Worm (Caenorhabditis elegans): ENCODE data around the gene T18D3.6.

T18D3.6 gene

DNA sequence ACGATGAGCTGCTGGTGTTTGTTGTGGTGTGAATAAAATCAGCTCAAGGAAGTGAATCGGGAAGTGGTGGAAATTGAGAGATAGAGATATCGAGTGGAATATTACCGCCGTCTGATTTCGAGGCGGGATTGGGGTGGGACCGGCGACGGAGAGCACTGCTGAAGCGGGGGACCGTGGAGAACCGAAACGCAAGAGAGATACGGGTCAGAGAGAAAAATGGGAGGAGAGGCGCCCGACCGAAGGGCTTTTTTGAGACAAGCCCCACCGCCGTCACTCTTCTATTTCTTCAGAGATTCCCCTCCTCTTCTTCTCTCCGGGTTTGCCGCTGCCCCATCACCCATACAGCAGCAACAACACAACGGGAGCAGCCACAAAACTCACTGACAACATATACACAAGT is 43.7 kb upstream of the T18D3.6 start:
- TF ChIP-seq zfh-2 (GFP tag; conservative IDR thresholded peaks at IDR 0.05): peak; percentile 81
- TF ChIP-seq F57A8.1 (GFP tag; optimal IDR thresholded peaks at IDR 0.05): no peak
- peak; percentile 53; the same call in 1 of the 2 replicates for TF ChIP-seq egrh-3 (GFP tag; IDR thresholded peaks at IDR 0.05)
- TF ChIP-seq him-1 (tag; optimal IDR thresholded peaks at IDR 0.05): no peak

DNA sequence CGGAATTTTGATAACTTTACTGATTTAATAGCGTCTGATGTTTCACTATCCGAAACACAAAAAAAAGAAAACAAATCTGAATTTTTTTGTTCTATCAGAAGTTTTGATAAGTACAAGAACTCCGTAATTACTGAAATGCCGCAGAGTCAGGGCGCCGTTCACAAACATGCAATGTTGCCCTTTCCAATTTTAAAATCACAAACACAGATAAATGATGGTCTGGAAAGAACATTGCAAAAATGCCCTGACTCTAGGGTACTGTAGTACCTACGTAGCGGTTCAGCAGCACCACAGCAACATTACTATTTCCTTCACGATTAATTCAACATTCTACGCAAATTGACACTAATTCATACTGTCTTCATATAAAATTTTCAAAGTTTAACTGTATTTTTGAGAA is 43.1 kb upstream of the T18D3.6 start:
- TF ChIP-seq madf-3 (GFP tag; IDR thresholded peaks at IDR 0.05) (no peak), F23B12.7 (tag; optimal IDR thresholded peaks at IDR 0.05; ENCODE audit: insufficient read depth) (no peak)

- TF ChIP-seq T26A5.8 (tag; optimal IDR thresholded peaks at IDR 0.05) (no peak), zfh-2 (GFP tag; conservative IDR thresholded peaks at IDR 0.05) (peak; percentile 69)
Measured at ce11 chrX:12407297-12407696, 42.4 kb upstream of the T18D3.6 start.

DNA sequence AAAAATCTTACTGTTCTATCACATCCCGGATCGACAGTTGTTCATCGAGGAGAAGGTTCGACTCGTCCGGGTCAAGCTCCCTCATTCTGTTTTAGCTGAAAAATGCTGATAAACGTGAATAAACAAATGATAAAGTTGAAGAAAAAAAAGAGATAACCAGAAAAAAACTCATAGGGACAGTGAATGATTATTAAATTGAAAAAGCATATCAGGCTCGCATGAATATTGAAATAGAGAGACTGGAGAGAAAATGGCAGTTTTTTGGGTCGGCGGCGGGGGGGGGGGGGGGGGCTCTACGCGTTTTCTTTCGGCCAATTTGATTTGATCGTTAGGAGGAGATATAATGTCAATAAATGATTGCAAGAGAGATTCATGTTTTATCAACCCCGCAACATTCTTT is 35.8 kb upstream of the T18D3.6 start, which contains the start of gene lin-2:
lin-2 (minus strand) TSS at position 101 of the 400 bp plus-strand sequence.
- no peak for TF ChIP-seq ceh-91 (GFP tag; IDR thresholded peaks at IDR 0.05)
- no peak for TF ChIP-seq mxl-1 (tag; optimal IDR thresholded peaks at IDR 0.05)
- TF ChIP-seq hmg-1.2 (GFP tag; IDR thresholded peaks at IDR 0.05): no peak
- no peak for TF ChIP-seq B0336.3 (GFP tag; IDR thresholded peaks at IDR 0.05)
- no peak for TF ChIP-seq Y53F4B.3 (GFP tag; IDR thresholded peaks at IDR 0.05)
- no peak for TF ChIP-seq snpc-4 (GFP tag; optimal IDR thresholded peaks at IDR 0.05)
- no peak for TF ChIP-seq snpc-4 (tag; optimal IDR thresholded peaks at IDR 0.05)
- no peak for TF ChIP-seq egrh-3 (GFP tag; IDR thresholded peaks at IDR 0.05)
- TF ChIP-seq nfya-1 (tag; optimal IDR thresholded peaks at IDR 0.05; ENCODE audit: borderline replicate concordance, insufficient read depth): no peak
- no peak for TF ChIP-seq C17E4.6 (GFP tag; IDR thresholded peaks at IDR 0.05)
- no peak for TF ChIP-seq akir-1 (GFP tag; optimal IDR thresholded peaks at IDR 0.05)
- no peak for TF ChIP-seq pbrm-1 (GFP tag; IDR thresholded peaks at IDR 0.05)
- TF ChIP-seq Y53G8AR.9 (GFP tag; conservative IDR thresholded peaks at IDR 0.05): no peak
- no peak for TF ChIP-seq lir-1 (GFP tag; conservative IDR thresholded peaks at IDR 0.05)
- TF ChIP-seq K12H6.12 (tag; optimal IDR thresholded peaks at IDR 0.05): no peak
- TF ChIP-seq nhr-120 (GFP tag; IDR thresholded peaks at IDR 0.05): no peak
- TF ChIP-seq athp-1 (tag; optimal IDR thresholded peaks at IDR 0.05): no peak
- TF ChIP-seq let-526 (GFP tag; IDR thresholded peaks at IDR 0.05): no peak
- TF ChIP-seq sptf-2 (GFP tag; optimal IDR thresholded peaks at IDR 0.05): no peak
- TF ChIP-seq madf-8 (GFP tag; conservative IDR thresholded peaks at IDR 0.05): no peak

DNA sequence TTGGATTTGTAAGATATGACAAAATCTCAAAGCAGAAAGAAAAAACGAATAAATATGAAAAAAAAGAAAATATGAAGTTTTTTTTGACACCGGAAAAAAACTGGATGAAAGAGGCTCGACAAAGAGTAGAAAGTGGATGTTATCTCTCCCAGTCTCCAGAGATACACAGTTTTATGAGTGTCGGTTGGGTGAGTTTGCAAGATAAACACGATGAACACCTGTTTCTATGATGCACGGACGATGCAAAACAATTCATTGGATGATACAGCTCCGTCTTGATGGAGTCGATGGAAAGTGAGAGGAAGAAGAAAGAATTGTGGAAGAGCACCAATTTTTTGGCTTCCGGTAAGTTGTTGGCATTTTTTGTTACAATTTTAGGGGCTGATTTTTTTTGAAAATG is 33.9 kb upstream of the T18D3.6 start:
- no peak for TF ChIP-seq ztf-6 (GFP tag; IDR thresholded peaks at IDR 0.05)
- TF ChIP-seq C17E4.6 (GFP tag; IDR thresholded peaks at IDR 0.05): no peak
- TF ChIP-seq Y56A3A.18 (GFP tag; IDR thresholded peaks at IDR 0.05): no peak
- TF ChIP-seq cebp-2 (GFP tag; IDR thresholded peaks at IDR 0.05): no peak
- no peak for TF ChIP-seq F52B5.7 (tag; optimal IDR thresholded peaks at IDR 0.05)
- no peak for TF ChIP-seq snpc-1.1 (tag; optimal IDR thresholded peaks at IDR 0.05; ENCODE audit: insufficient read depth)
- TF ChIP-seq hmg-1.2 (GFP tag; IDR thresholded peaks at IDR 0.05): no peak

- TF ChIP-seq hmg-20 (GFP tag; IDR thresholded peaks at IDR 0.05) (no peak), dpl-1 (GFP tag; optimal IDR thresholded peaks at IDR 0.05) (no peak), somi-1 (GFP tag; optimal IDR thresholded peaks at IDR 0.05) (peak; percentile 30), tbx-9 (tag; optimal IDR thresholded peaks at IDR 0.05; ENCODE audit: borderline replicate concordance) (no peak), lin-40 (tag; optimal IDR thresholded peaks at IDR 0.05) (peak; percentile 47)
Measured at ce11 chrX:12422580-12422979, 27.1 kb upstream of the T18D3.6 start.

Measured in whole organism, young adult.